Worm (Caenorhabditis elegans) whole organism, late embryonic: ENCODE measurements around the gene farl-11.
A peak's percentile ranks its signal among the peaks of the same experiment; 100 is the strongest.

ENCODE experiments used
- C38D4.7 ChIP-seq: fragments of 200-800 bp; sonication (Bioruptor generic); optimal IDR thresholded peaks from 2 replicates; lab custom pipeline; 2018; ENCODE audit warnings: mild to moderate bottlenecking, missing genetic modification characterization, moderate library complexity, missing compliant biosample characterization
- F13H6.1 ChIP-seq: sonication (generic microtip); optimal IDR thresholded peaks from 2 replicates; lab custom pipeline; 2016; ENCODE audit warnings: missing genetic modification characterization, missing compliant biosample characterization
- K02D7.2 ChIP-seq: sonication (generic microtip); optimal IDR thresholded peaks from 2 replicates; lab custom pipeline; 2017; ENCODE audit warnings: mild to moderate bottlenecking, missing genetic modification characterization, missing compliant biosample characterization
- K09A11.1 ChIP-seq: sonication (generic microtip); optimal IDR thresholded peaks from 2 replicates; lab custom pipeline; 2017; ENCODE audit warnings: antibody characterized with exemption, mild to moderate bottlenecking, missing genetic modification characterization, missing compliant biosample characterization; ENCODE audit not compliant: insufficient read depth
- Y22D7AL.16 ChIP-seq: sonication (generic microtip); optimal IDR thresholded peaks from 2 replicates; lab custom pipeline; 2016; ENCODE audit warnings: missing genetic modification characterization, missing compliant biosample characterization
- ahr-1 ChIP-seq: sonication (generic microtip); optimal IDR thresholded peaks from 2 replicates; lab custom pipeline; 2016; ENCODE audit warnings: missing genetic modification characterization, missing compliant biosample characterization
- ama-1 ChIP-seq: fragments of 150-350 bp; optimal IDR thresholded peaks from 2 replicates; lab custom pipeline; 2014
- ceh-18 ChIP-seq: sonication (generic microtip); optimal IDR thresholded peaks from 2 replicates; lab custom pipeline; 2016; ENCODE audit warnings: missing genetic modification characterization, missing compliant biosample characterization
- ceh-2 ChIP-seq: sonication (generic microtip); optimal IDR thresholded peaks from 2 replicates; lab custom pipeline; 2016; ENCODE audit warnings: missing genotype, missing genetic modification characterization, missing compliant biosample characterization
- ceh-22 ChIP-seq: sonication (generic microtip); optimal IDR thresholded peaks from 2 replicates; lab custom pipeline; 2017; ENCODE audit warnings: missing biosample characterization, missing genetic modification characterization
- ceh-30 ChIP-seq: fragments of 150-350 bp; optimal IDR thresholded peaks from 2 replicates; lab custom pipeline; 2014; ENCODE audit warnings: missing biosample characterization, missing genetic modification characterization
- ceh-31 ChIP-seq: sonication (generic microtip); optimal IDR thresholded peaks from 2 replicates; lab custom pipeline; 2016; ENCODE audit warnings: missing genetic modification characterization, missing compliant biosample characterization
- ceh-34 ChIP-seq: sonication (generic microtip); optimal IDR thresholded peaks from 2 replicates; lab custom pipeline; 2016; ENCODE audit warnings: mild to moderate bottlenecking, missing genetic modification characterization, missing compliant biosample characterization
- ceh-6 ChIP-seq: fragments of 200-800 bp; sonication (Bioruptor generic); optimal IDR thresholded peaks from 2 replicates; lab custom pipeline; 2018; ENCODE audit warnings: mild to moderate bottlenecking, missing genetic modification characterization, missing compliant biosample characterization
- che-1 ChIP-seq: sonication (generic microtip); optimal IDR thresholded peaks from 2 replicates; lab custom pipeline; 2016; ENCODE audit warnings: mild to moderate bottlenecking, missing genetic modification characterization, missing compliant biosample characterization
- elt-2 ChIP-seq: sonication (generic microtip); optimal IDR thresholded peaks from 2 replicates; lab custom pipeline; 2016; ENCODE audit warnings: missing genetic modification reagents, missing genetic modification characterization, missing compliant biosample characterization
- fkh-10 ChIP-seq: fragments of 150-350 bp; optimal IDR thresholded peaks from 2 replicates; lab custom pipeline; 2014; ENCODE audit warnings: missing biosample characterization, missing genetic modification reagents, missing genetic modification characterization
- hlh-30 ChIP-seq: sonication (generic microtip); optimal IDR thresholded peaks from 2 replicates; lab custom pipeline; 2017; ENCODE audit warnings: antibody characterized with exemption, missing genetic modification characterization, missing compliant biosample characterization; ENCODE audit not compliant: insufficient read depth
- hlh-6 ChIP-seq: sonication (generic microtip); optimal IDR thresholded peaks from 2 replicates; lab custom pipeline; 2016; ENCODE audit warnings: missing genotype, missing genetic modification characterization, missing compliant biosample characterization
- hlh-8 ChIP-seq: sonication (generic microtip); optimal IDR thresholded peaks from 2 replicates; lab custom pipeline; 2016; ENCODE audit warnings: missing genotype, missing genetic modification characterization, missing compliant biosample characterization
- mec-3 ChIP-seq: sonication (generic microtip); optimal IDR thresholded peaks from 2 replicates; lab custom pipeline; 2016; ENCODE audit warnings: borderline replicate concordance, missing genetic modification characterization, missing compliant biosample characterization
- nfya-1 ChIP-seq: sonication (generic microtip); optimal IDR thresholded peaks from 2 replicates; lab custom pipeline; 2017; ENCODE audit warnings: missing genetic modification characterization, mild to moderate bottlenecking, missing compliant biosample characterization, antibody characterized with exemption, moderate library complexity
- nhr-11 ChIP-seq: fragments of 150-350 bp; optimal IDR thresholded peaks from 2 replicates; lab custom pipeline; 2014; ENCODE audit warnings: missing biosample characterization, missing genetic modification characterization
- nhr-232 ChIP-seq: sonication (generic microtip); optimal IDR thresholded peaks from 2 replicates; lab custom pipeline; 2016; ENCODE audit warnings: missing genetic modification characterization, missing compliant biosample characterization
- odd-2 ChIP-seq: sonication (generic microtip); optimal IDR thresholded peaks from 2 replicates; lab custom pipeline; 2017; ENCODE audit warnings: antibody characterized with exemption, mild to moderate bottlenecking, missing genetic modification characterization, missing compliant biosample characterization
- pha-4 ChIP-seq: fragments of 150-350 bp; optimal IDR thresholded peaks from 2 replicates; lab custom pipeline; 2018; ENCODE audit warnings: missing biosample characterization, missing genetic modification reagents, missing genetic modification characterization
- pqm-1 ChIP-seq: sonication (generic microtip); optimal IDR thresholded peaks from 2 replicates; lab custom pipeline; 2016; ENCODE audit warnings: missing genetic modification characterization, missing compliant biosample characterization
- pros-1 ChIP-seq: fragments of 150-350 bp; optimal IDR thresholded peaks from 2 replicates; lab custom pipeline; 2014; ENCODE audit warnings: missing biosample characterization, missing genetic modification reagents, missing genetic modification characterization
- sox-2 ChIP-seq: fragments of 200-800 bp; sonication (Bioruptor generic); IDR thresholded peaks from 2 replicates; pipeline ENCODE4 v1.3.6; 2022; ENCODE audit warnings: missing genetic modification reagents, missing genetic modification characterization, missing compliant biosample characterization
- sox-4 ChIP-seq: sonication (generic microtip); optimal IDR thresholded peaks from 2 replicates; lab custom pipeline; 2017; ENCODE audit warnings: mild to moderate bottlenecking, missing genetic modification characterization, inconsistent platforms, missing compliant biosample characterization
- tbx-7 ChIP-seq: sonication (generic microtip); optimal IDR thresholded peaks from 2 replicates; lab custom pipeline; 2016; ENCODE audit warnings: missing genotype, missing genetic modification characterization, missing compliant biosample characterization
- unc-3 ChIP-seq, 2 experiments: fragments of 200-800 bp in 1 of 2; sonication (Bioruptor generic) in 1 of 2; sonication (generic microtip) in 1 of 2; conservative IDR thresholded peaks in 1 of 2; optimal IDR thresholded peaks in 1 of 2; 2 replicates each; pipeline versions ENCODE4 v1.3.6 to Lab custom; 2016 to 2022; ENCODE audit warnings: missing compliant biosample characterization in 2 of 2, missing genetic modification characterization in 2 of 2, missing genetic modification reagents in 1 of 2
- unc-42 ChIP-seq: sonication (generic microtip); optimal IDR thresholded peaks from 2 replicates; lab custom pipeline; 2016; ENCODE audit warnings: missing genotype, missing genetic modification characterization, missing compliant biosample characterization
- unc-55 ChIP-seq: sonication (generic microtip); optimal IDR thresholded peaks from 2 replicates; lab custom pipeline; 2017; ENCODE audit warnings: missing biosample characterization, missing genetic modification reagents, missing genetic modification characterization
- unc-86 ChIP-seq: sonication (generic microtip); optimal IDR thresholded peaks from 2 replicates; lab custom pipeline; 2016; ENCODE audit warnings: missing genetic modification characterization, missing compliant biosample characterization
- zip-5 ChIP-seq: sonication (generic microtip); optimal IDR thresholded peaks from 2 replicates; lab custom pipeline; 2016; ENCODE audit warnings: missing genetic modification characterization, missing compliant biosample characterization

farl-11 gene

ce11 chrII:7060791-7061190, 44.0 kb downstream of the farl-11 start:
- TF ChIP-seq C38D4.7 (GFP tag; lab: Kevin White, UChicago) (no peak), mec-3 (tag; lab: Kevin White, UChicago) (no peak), che-1 (tag; lab: Kevin White, UChicago) (no peak), ahr-1 (tag; lab: Kevin White, UChicago) (no peak), elt-2 (tag; lab: Kevin White, UChicago) (no peak), tbx-7 (tag; lab: Kevin White, UChicago) (no peak), zip-5 (tag; lab: Kevin White, UChicago) (no peak), fkh-10 (GFP tag; lab: Kevin White, UChicago) (no peak), unc-42 (no peak), ama-1 (lab: Kevin White, UChicago) (no peak), ceh-34 (no peak), Y22D7AL.16 (no peak), nhr-232 (tag; lab: Kevin White, UChicago) (no peak), ceh-22 (tag; lab: Kevin White, UChicago) (no peak), K09A11.1 (no peak)

ce11 chrII:7060202-7060601, 44.6 kb downstream of the farl-11 start:
- no peak for TF ChIP-seq tbx-7 (tag; lab: Kevin White, UChicago)
- TF ChIP-seq elt-2 (tag; lab: Kevin White, UChicago): peak; percentile 34

ce11 chrII:7059274-7059757, 45.5 kb downstream of the farl-11 start:
- TF ChIP-seq elt-2 (tag; lab: Kevin White, UChicago) (peak; percentile 38), hlh-8 (no peak)

- no peak for TF ChIP-seq ahr-1 (tag; lab: Kevin White, UChicago)
- TF ChIP-seq unc-55 (GFP tag; lab: Kevin White, UChicago): no peak
- no peak for TF ChIP-seq pha-4 (tag; lab: Kevin White, UChicago)
- no peak for TF ChIP-seq sox-2 (GFP tag; lab: Robert Waterston, UW)
- no peak for TF ChIP-seq F13H6.1 (tag; lab: Kevin White, UChicago)
- TF ChIP-seq hlh-6: no peak
- no peak for TF ChIP-seq pqm-1 (tag; lab: Kevin White, UChicago)
- no peak for TF ChIP-seq pros-1 (tag; lab: Kevin White, UChicago)
- TF ChIP-seq Y22D7AL.16: no peak
- TF ChIP-seq sox-4 (tag; lab: Kevin White, UChicago): no peak
- TF ChIP-seq unc-86 (tag; lab: Kevin White, UChicago): no peak
- no peak for TF ChIP-seq unc-3 (GFP tag; conservative IDR thresholded peaks at IDR 0.05; lab: Robert Waterston, UW)
- no peak for TF ChIP-seq unc-3 (tag; optimal IDR thresholded peaks at IDR 0.05; lab: Kevin White, UChicago)
- no peak for TF ChIP-seq ceh-6 (GFP tag; lab: Kevin White, UChicago)
- no peak for TF ChIP-seq ceh-18
- TF ChIP-seq ceh-2: no peak
- TF ChIP-seq ceh-30: no peak
- TF ChIP-seq nfya-1: no peak
- TF ChIP-seq fkh-10 (GFP tag; lab: Kevin White, UChicago): no peak
- no peak for TF ChIP-seq ceh-34
Observed at ce11 chrII:7057860-7058259, 47.0 kb downstream of the farl-11 start, which contains the start of gene cth-2. TSS of gene cth-2 (minus strand) at chrII:7057960.

ce11 chrII:7056328-7056727, 48.5 kb downstream of the farl-11 start:
- TF ChIP-seq K02D7.2 (tag; lab: Kevin White, UChicago) (no peak), Y22D7AL.16 (no peak), pros-1 (tag; lab: Kevin White, UChicago) (no peak), odd-2 (no peak), ceh-6 (GFP tag; lab: Kevin White, UChicago) (no peak), sox-2 (GFP tag; lab: Robert Waterston, UW) (no peak), nhr-11 (no peak), ahr-1 (tag; lab: Kevin White, UChicago) (no peak), mec-3 (tag; lab: Kevin White, UChicago) (no peak), ceh-22 (tag; lab: Kevin White, UChicago) (no peak), ceh-31 (tag; lab: Kevin White, UChicago) (no peak), hlh-30 (no peak)
- TF ChIP-seq, all 69 proteins: peak for 0
